Fruit fly (Drosophila melanogaster) whole organism, embryonic: Measurements from ENCODE around the gene CG5790.
A peak's percentile ranks its signal among the peaks of the same experiment; 100 is the strongest.

Source experiments
- Atf6 ChIP-seq: fragments of 200-800 bp; sonication (Bioruptor generic); IDR thresholded peaks from 2 replicates; pipeline ENCODE4 v1.3.6; 2022; ENCODE audit warnings: missing biosample characterization, missing genetic modification characterization
- Blimp-1 ChIP-seq: fragments of 200-800 bp; sonication (Bioruptor generic); optimal IDR thresholded peaks from 3 replicates; lab custom pipeline; 2018; ENCODE audit warnings: missing biosample characterization, missing genetic modification characterization, mild to moderate bottlenecking, moderate library complexity, missing genetic modification reagents
- CG10979 ChIP-seq: fragments of 200-800 bp; sonication (Bioruptor generic); optimal IDR thresholded peaks from 2 replicates; lab custom pipeline; 2018; ENCODE audit warnings: missing biosample characterization, mild to moderate bottlenecking, missing genetic modification characterization, moderate library complexity
- CG12299 ChIP-seq: fragments of 200-800 bp; sonication (Bioruptor generic); optimal IDR thresholded peaks from 2 replicates; lab custom pipeline; 2018; ENCODE audit warnings: missing biosample characterization, mild to moderate bottlenecking, missing genetic modification characterization
- CG12659 ChIP-seq: fragments of 200-800 bp; sonication (Bioruptor generic); optimal IDR thresholded peaks from 3 replicates; lab custom pipeline; 2017; ENCODE audit warnings: mild to moderate bottlenecking, missing biosample characterization, missing genetic modification reagents, missing genetic modification characterization
- CG15696 ChIP-seq: fragments of 200-800 bp; sonication (Bioruptor generic); optimal IDR thresholded peaks from 2 replicates; lab custom pipeline; 2019; ENCODE audit warnings: missing biosample characterization, mild to moderate bottlenecking, missing genetic modification characterization, moderate library complexity
- CG17912 ChIP-seq: fragments of 200-800 bp; sonication (Bioruptor generic); optimal IDR thresholded peaks from 2 replicates; lab custom pipeline; 2018; ENCODE audit warnings: missing biosample characterization, mild to moderate bottlenecking, missing genetic modification characterization
- CG18764 ChIP-seq: fragments of 200-800 bp; sonication (Bioruptor generic); optimal IDR thresholded peaks from 3 replicates; lab custom pipeline; 2016; ENCODE audit warnings: missing biosample characterization, missing genetic modification characterization
- CG2889 ChIP-seq: fragments of 200-800 bp; sonication (Bioruptor generic); IDR thresholded peaks from 3 replicates; pipeline ENCODE4 v1.3.6; 2022; ENCODE audit warnings: missing biosample characterization, missing genetic modification characterization
- CG31224 ChIP-seq: fragments of 200-800 bp; sonication (Bioruptor generic); IDR thresholded peaks from 2 replicates; pipeline ENCODE4 v1.3.6; 2022; ENCODE audit warnings: missing biosample characterization, missing genetic modification characterization
- CG32767 ChIP-seq: fragments of 200-800 bp; sonication (Bioruptor generic); IDR thresholded peaks from 2 replicates; pipeline ENCODE4 v1.3.6; 2022; ENCODE audit warnings: missing biosample characterization, missing genetic modification characterization
- CG4707 ChIP-seq: fragments of 200-800 bp; sonication (Bioruptor generic); optimal IDR thresholded peaks from 2 replicates; lab custom pipeline; 2018; ENCODE audit warnings: missing biosample characterization, mild to moderate bottlenecking, missing genetic modification characterization, moderate library complexity
- CG6654 ChIP-seq: fragments of 200-800 bp; sonication (Bioruptor generic); optimal IDR thresholded peaks from 2 replicates; lab custom pipeline; 2017; ENCODE audit warnings: missing biosample characterization, mild to moderate bottlenecking, missing genetic modification characterization
- CG8281 ChIP-seq: fragments of 200-800 bp; sonication (Bioruptor generic); optimal IDR thresholded peaks from 2 replicates; lab custom pipeline; 2018; ENCODE audit warnings: missing biosample characterization, mild to moderate bottlenecking, missing genetic modification characterization, moderate library complexity
- CG8944 ChIP-seq: fragments of 200-800 bp; sonication (Bioruptor generic); optimal IDR thresholded peaks from 3 replicates; lab custom pipeline; 2016; ENCODE audit warnings: missing biosample characterization, missing genetic modification characterization
- CG9876 ChIP-seq: fragments of 200-800 bp; sonication (Bioruptor generic); optimal IDR thresholded peaks from 2 replicates; lab custom pipeline; 2016; ENCODE audit warnings: missing biosample characterization, missing genetic modification characterization
- CTCF ChIP-seq: fragments of 200-800 bp; sonication (Bioruptor generic); optimal IDR thresholded peaks from 2 replicates; lab custom pipeline; 2017; ENCODE audit warnings: missing biosample characterization, mild to moderate bottlenecking, missing genetic modification characterization, moderate library complexity
- CrebB ChIP-seq: fragments of 200-800 bp; sonication (Bioruptor generic); optimal IDR thresholded peaks from 3 replicates; lab custom pipeline; 2018; ENCODE audit warnings: missing biosample characterization, mild to moderate bottlenecking, missing genetic modification characterization
- Dll ChIP-seq: fragments of 200-800 bp; sonication (Bioruptor generic); IDR thresholded peaks from 4 replicates; pipeline ENCODE4 v1.3.6; 2022; ENCODE audit warnings: missing biosample characterization, missing genetic modification characterization; ENCODE audit not compliant: partially characterized antibody
- Doc3 ChIP-seq: fragments of 200-800 bp; sonication (Bioruptor generic); IDR thresholded peaks from 3 replicates; pipeline ENCODE4 v1.3.6; 2022; ENCODE audit warnings: missing biosample characterization, missing genetic modification characterization; ENCODE audit not compliant: partially characterized antibody
- Hmr ChIP-seq: fragments of 200-800 bp; sonication (Bioruptor generic); optimal IDR thresholded peaks from 3 replicates; lab custom pipeline; 2017; ENCODE audit warnings: mild to moderate bottlenecking, missing biosample characterization, missing genetic modification reagents, missing genetic modification characterization
- MBD-R2 ChIP-seq: fragments of 200-800 bp; sonication (Bioruptor generic); IDR thresholded peaks from 2 replicates; pipeline ENCODE4 v1.3.6; 2022; ENCODE audit warnings: missing biosample characterization, missing genetic modification characterization
- NK7.1 ChIP-seq: fragments of 200-800 bp; sonication (Bioruptor generic); optimal IDR thresholded peaks from 3 replicates; lab custom pipeline; 2016; ENCODE audit warnings: missing biosample characterization, missing genetic modification characterization
- Nf-YB ChIP-seq: fragments of 200-800 bp; sonication (Bioruptor generic); optimal IDR thresholded peaks from 3 replicates; lab custom pipeline; 2019; ENCODE audit warnings: missing biosample characterization, mild to moderate bottlenecking, missing genetic modification characterization, moderate library complexity
- Ptx1 ChIP-seq: fragments of 200-800 bp; sonication (Bioruptor generic); IDR thresholded peaks from 2 replicates; pipeline ENCODE4 v1.3.6; 2022; ENCODE audit warnings: missing biosample characterization, missing genetic modification characterization
- Ravus ChIP-seq: fragments of 200-800 bp; sonication (Bioruptor generic); IDR thresholded peaks from 2 replicates; pipeline ENCODE4 v1.3.6; 2022; ENCODE audit warnings: missing biosample characterization, missing genetic modification characterization
- bcd ChIP-seq: fragments of 200-800 bp; sonication (Bioruptor generic); optimal IDR thresholded peaks from 2 replicates; lab custom pipeline; 2017; ENCODE audit warnings: missing biosample characterization, mild to moderate bottlenecking, missing genetic modification characterization
- cad ChIP-seq: fragments of >200 bp; optimal IDR thresholded peaks from 2 replicates; lab custom pipeline; 2017; ENCODE audit warnings: missing biosample characterization, missing genetic modification characterization
- cg ChIP-seq: fragments of 200-800 bp; sonication (Bioruptor generic); optimal IDR thresholded peaks from 3 replicates; lab custom pipeline; 2019; ENCODE audit warnings: missing biosample characterization, mild to moderate bottlenecking, missing genetic modification characterization, moderate library complexity
- chif ChIP-seq, 2 experiments: fragments of 200-800 bp; sonication (Bioruptor generic); optimal IDR thresholded peaks; 3 replicates each; lab custom pipeline; 2016; ENCODE audit warnings: missing biosample characterization in 2 of 2, missing genetic modification characterization in 2 of 2
- ci ChIP-seq: fragments of 200-800 bp; sonication (Bioruptor generic); IDR thresholded peaks from 3 replicates; pipeline ENCODE4 v1.3.6; 2022; ENCODE audit warnings: missing biosample characterization, missing genetic modification characterization
- danr ChIP-seq: fragments of 200-800 bp; sonication (Bioruptor generic); IDR thresholded peaks from 2 replicates; pipeline ENCODE4 v1.3.6; 2022; ENCODE audit warnings: missing biosample characterization, missing genetic modification characterization
- ems ChIP-seq: fragments of 200-800 bp; sonication (Bioruptor generic); optimal IDR thresholded peaks from 3 replicates; lab custom pipeline; 2016; ENCODE audit warnings: missing biosample characterization, missing genetic modification characterization
- gcm2 ChIP-seq: fragments of 200-800 bp; sonication (Bioruptor generic); optimal IDR thresholded peaks from 2 replicates; lab custom pipeline; 2016; ENCODE audit warnings: missing biosample characterization, missing genetic modification characterization
- inv ChIP-seq: fragments of 200-800 bp; sonication (Bioruptor generic); IDR thresholded peaks from 2 replicates; pipeline ENCODE4 v1.3.6; 2022; ENCODE audit warnings: missing biosample characterization, missing genetic modification characterization; ENCODE audit not compliant: partially characterized antibody
- kah ChIP-seq: fragments of 200-800 bp; sonication (Bioruptor generic); optimal IDR thresholded peaks from 2 replicates; lab custom pipeline; 2018; ENCODE audit warnings: missing biosample characterization, mild to moderate bottlenecking, missing genetic modification characterization
- lola ChIP-seq, 3 experiments: fragments of >200 bp in 2 of 3; fragments of 200-800 bp in 1 of 3; sonication (Bioruptor generic) in 1 of 3; optimal IDR thresholded peaks; 2 replicates each; lab custom pipeline; 2017 to 2019; ENCODE audit warnings: missing biosample characterization in 3 of 3, missing genetic modification characterization in 3 of 3, mild to moderate bottlenecking in 1 of 3, moderate library complexity in 1 of 3
- nerfin-1 ChIP-seq: fragments of 200-800 bp; sonication (Bioruptor generic); optimal IDR thresholded peaks from 3 replicates; lab custom pipeline; 2019; ENCODE audit warnings: missing biosample characterization, mild to moderate bottlenecking, missing genetic modification characterization, moderate library complexity
- nmo ChIP-seq: fragments of 200-800 bp; sonication (Bioruptor generic); optimal IDR thresholded peaks from 2 replicates; lab custom pipeline; 2018; ENCODE audit warnings: missing biosample characterization, mild to moderate bottlenecking, missing genetic modification characterization, moderate library complexity
- oc ChIP-seq: fragments of 200-800 bp; sonication (Bioruptor generic); optimal IDR thresholded peaks from 2 replicates; lab custom pipeline; 2018; ENCODE audit warnings: missing biosample characterization, mild to moderate bottlenecking, missing genetic modification characterization, moderate library complexity
- otp ChIP-seq: fragments of 200-800 bp; sonication (Bioruptor generic); IDR thresholded peaks from 3 replicates; pipeline ENCODE4, ENCODE4 v1.3.6; 2022; ENCODE audit warnings: missing biosample characterization, missing genetic modification characterization
- pfk ChIP-seq: fragments of 200-800 bp; sonication (Bioruptor generic); optimal IDR thresholded peaks from 2 replicates; lab custom pipeline; 2018; ENCODE audit warnings: missing biosample characterization, mild to moderate bottlenecking, missing genetic modification characterization, moderate library complexity
- pho ChIP-seq: fragments of 200-800 bp; sonication (Bioruptor generic); optimal IDR thresholded peaks from 2 replicates; lab custom pipeline; 2016; ENCODE audit warnings: missing biosample characterization, missing genetic modification characterization
- slp2 ChIP-seq: fragments of 200-800 bp; sonication (Bioruptor generic); optimal IDR thresholded peaks from 2 replicates; lab custom pipeline; 2016; ENCODE audit warnings: missing biosample characterization, missing genetic modification characterization
- sob ChIP-seq: fragments of 200-800 bp; sonication (Bioruptor generic); IDR thresholded peaks from 2 replicates; pipeline ENCODE4 v1.3.6; 2022; ENCODE audit warnings: missing biosample characterization, missing genetic modification characterization
- stwl ChIP-seq: fragments of 200-800 bp; sonication (Bioruptor generic); optimal IDR thresholded peaks from 3 replicates; lab custom pipeline; 2018; ENCODE audit warnings: missing biosample characterization, mild to moderate bottlenecking, missing genetic modification characterization, moderate library complexity
- tap ChIP-seq: fragments of 200-800 bp; optimal IDR thresholded peaks from 3 replicates; lab custom pipeline; 2019; ENCODE audit warnings: missing biosample characterization, mild to moderate bottlenecking, missing genetic modification characterization, moderate library complexity
- trem ChIP-seq: fragments of 200-800 bp; optimal IDR thresholded peaks from 3 replicates; lab custom pipeline; 2019; ENCODE audit warnings: missing biosample characterization, mild to moderate bottlenecking, missing genetic modification characterization, moderate library complexity
- wor ChIP-seq: fragments of 200-800 bp; sonication (Bioruptor generic); IDR thresholded peaks from 2 replicates; pipeline ENCODE4 v1.3.6; 2022; ENCODE audit warnings: missing biosample characterization, missing genetic modification characterization
- zen2 ChIP-seq: fragments of 200-800 bp; sonication (Bioruptor generic); IDR thresholded peaks from 3 replicates; pipeline ENCODE4 v1.3.6; 2022; ENCODE audit warnings: missing biosample characterization, missing genetic modification characterization; ENCODE audit not compliant: partially characterized antibody
- zf30C ChIP-seq: fragments of 200-800 bp; sonication (Bioruptor generic); optimal IDR thresholded peaks from 3 replicates; lab custom pipeline; 2018; ENCODE audit warnings: missing biosample characterization, mild to moderate bottlenecking, missing genetic modification characterization

The CG5790 gene

DNA sequence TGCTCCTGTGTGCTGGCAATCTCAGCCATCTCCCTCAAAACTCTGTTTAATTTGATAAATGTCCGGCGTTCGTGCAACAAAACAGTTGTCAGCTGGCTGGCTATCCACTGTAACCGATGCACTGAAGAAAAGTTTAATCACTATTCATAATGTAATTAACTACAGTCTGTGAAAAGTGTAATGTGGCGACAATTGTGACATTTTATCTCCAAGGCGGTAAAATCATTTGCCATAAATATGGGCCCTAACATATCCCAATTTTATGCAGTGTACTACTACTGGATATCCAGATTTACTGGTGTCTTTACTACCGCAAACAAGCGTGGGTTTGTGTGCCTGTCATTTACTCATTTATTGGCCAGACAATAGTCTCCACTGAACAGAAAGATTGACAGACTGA, 34.1 kb downstream of the CG5790 start (continued):
- peak; percentile 21 for TF ChIP-seq oc (tag; lab: Kevin White, UChicago)
- no peak for TF ChIP-seq kah (GFP tag; lab: Kevin White, UChicago)
- no peak for TF ChIP-seq CG18764 (GFP tag; lab: Kevin White, UChicago)
- TF ChIP-seq Nf-YB (GFP tag; lab: Kevin White, UChicago), result no peak
- no peak for TF ChIP-seq Dll (GFP tag; lab: Robert Waterston, UW)
- peak; percentile 79; the same call in 2 of the 3 replicates for TF ChIP-seq ci (GFP tag; lab: Robert Waterston, UW)
- TF ChIP-seq CG9876 (GFP tag; lab: Kevin White, UChicago), result no peak
- peak; percentile 71 for TF ChIP-seq Ptx1 (GFP tag; lab: Robert Waterston, UW)
- TF ChIP-seq bcd (GFP tag; lab: Kevin White, UChicago), result peak; percentile 20
- TF ChIP-seq MBD-R2 (GFP tag; lab: Robert Waterston, UW), result peak; percentile 23; the same call in 1 of the 2 replicates
- no peak for TF ChIP-seq cad (GFP tag; lab: Kevin White, UChicago)
- peak; percentile 32 for TF ChIP-seq slp2 (GFP tag; lab: Kevin White, UChicago)
- TF ChIP-seq lola (GFP tag; optimal IDR thresholded peaks at IDR 0.05; lab: Kevin White, UChicago), result no peak
- peak; percentile 18 to 33 for TF ChIP-seq chif (GFP tag; optimal IDR thresholded peaks at IDR 0.05; lab: Kevin White, UChicago)
- TF ChIP-seq sob (GFP tag; lab: Robert Waterston, UW), result 0 out of 2 replicates have a peak, but pooled peaks have one; percentile 53
- no peak for TF ChIP-seq wor (GFP tag; lab: Robert Waterston, UW)
- no peak for TF ChIP-seq nerfin-1 (tag; lab: Kevin White, UChicago)
- no peak for TF ChIP-seq CG12299 (tag; lab: Kevin White, UChicago)
- no peak for TF ChIP-seq CTCF (GFP tag; lab: Kevin White, UChicago)
- peak; percentile 16 for TF ChIP-seq CG10979
- TF ChIP-seq trem (tag; lab: Kevin White, UChicago), result no peak
- TF ChIP-seq inv (GFP tag; lab: Robert Waterston, UW), result no peak
- no peak for TF ChIP-seq pfk (GFP tag; lab: Kevin White, UChicago)
- no peak for TF ChIP-seq CG4707
- no peak for TF ChIP-seq CrebB (tag; lab: Kevin White, UChicago)
- peak; percentile 21 for TF ChIP-seq CG12659 (GFP tag; lab: Kevin White, UChicago)
- TF ChIP-seq CG2889, result no peak
- TF ChIP-seq otp (GFP tag; lab: Robert Waterston, UW), result no peak
- TF ChIP-seq cg (GFP tag; lab: Kevin White, UChicago), result no peak
- no peak for TF ChIP-seq NK7.1 (GFP tag; lab: Kevin White, UChicago)
- TF ChIP-seq stwl, result no peak
- TF ChIP-seq CG31224 (GFP tag; lab: Robert Waterston, UW), result peak; percentile 11; the same call in 1 of the 2 replicates
- TF ChIP-seq CG17912 (GFP tag; lab: Kevin White, UChicago), result no peak
- TF ChIP-seq zf30C (GFP tag; lab: Kevin White, UChicago), result no peak
- TF ChIP-seq pho, result no peak
- no peak for TF ChIP-seq danr (GFP tag; lab: Robert Waterston, UW)
- TF ChIP-seq gcm2 (GFP tag; lab: Kevin White, UChicago), result no peak
- TF ChIP-seq nmo (GFP tag; lab: Kevin White, UChicago), result no peak
- TF ChIP-seq Ravus, result no peak
- TF ChIP-seq ems (GFP tag; lab: Kevin White, UChicago), result no peak
- TF ChIP-seq CG15696, result no peak
- TF ChIP-seq CG8281, result peak; percentile 80
- peak; percentile 1 for TF ChIP-seq tap
- 0 out of 2 replicates have a peak, but pooled peaks have one; percentile 50 for TF ChIP-seq Atf6
- no peak for TF ChIP-seq zen2
- TF ChIP-seq Doc3 (GFP tag; lab: Robert Waterston, UW), result no peak
- TF ChIP-seq CG6654 (GFP tag; lab: Kevin White, UChicago), result no peak
- no peak for TF ChIP-seq CG8944 (GFP tag; lab: Kevin White, UChicago)
- TF ChIP-seq CG32767, result peak; percentile 17; the same call in 1 of the 2 replicates
- no peak for TF ChIP-seq Blimp-1
- TF ChIP-seq Hmr (GFP tag; lab: Kevin White, UChicago), result peak; percentile 35
